Worm (Caenorhabditis elegans): ENCODE measurements around the gene F59F5.5.

Gene F59F5.5

DNA sequence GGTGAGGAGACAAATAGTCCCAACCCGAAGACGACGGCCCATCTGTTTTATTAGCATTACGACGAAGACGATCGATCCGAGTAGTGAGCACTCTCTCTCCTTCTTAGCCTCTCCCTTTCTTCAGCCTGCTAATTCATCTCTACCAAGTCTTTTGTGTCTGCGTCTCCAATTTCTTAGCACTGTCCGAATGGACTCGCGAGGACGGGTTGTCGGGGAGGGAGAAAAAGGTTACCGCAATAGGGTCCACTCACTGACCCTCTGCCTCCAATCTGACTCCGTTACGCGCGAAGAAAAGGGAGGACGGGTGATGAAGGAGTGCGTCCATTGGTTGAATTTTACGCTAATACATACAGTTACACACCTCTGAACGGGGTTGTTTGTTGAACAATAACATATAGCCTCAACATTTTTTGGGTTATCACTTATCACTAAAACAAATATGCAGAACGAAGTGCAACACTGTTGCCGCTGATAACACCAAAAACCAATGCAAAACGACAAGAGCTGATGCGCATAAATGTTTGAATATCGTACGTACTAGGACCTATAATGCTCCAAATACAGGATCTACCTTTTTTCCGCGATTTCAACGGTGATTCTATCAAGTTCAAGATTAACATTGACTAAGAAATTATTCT, 51.9 kb downstream of the F59F5.5 start:
- TF ChIP-seq unc-55 (GFP tag; optimal IDR thresholded peaks at IDR 0.05) (peak; percentile 73), hlh-13 (GFP tag; optimal IDR thresholded peaks at IDR 0.05) (no peak), lin-11 (tag; optimal IDR thresholded peaks at IDR 0.05) (no peak), sdc-2 (tag; optimal IDR thresholded peaks at IDR 0.05) (peak; percentile 30), pax-1 (tag; optimal IDR thresholded peaks at IDR 0.05) (no peak), npax-4 (tag; optimal IDR thresholded peaks at IDR 0.05) (no peak), ceh-22 (tag; optimal IDR thresholded peaks at IDR 0.05) (no peak), ztf-16 (tag; optimal IDR thresholded peaks at IDR 0.05) (no peak), zip-5 (tag; optimal IDR thresholded peaks at IDR 0.05) (no peak), unc-42 (tag; optimal IDR thresholded peaks at IDR 0.05) (peak; percentile 30), sox-2 (GFP tag; IDR thresholded peaks at IDR 0.05) (no peak), che-1 (tag; optimal IDR thresholded peaks at IDR 0.05) (no peak), fkh-10 (GFP tag; optimal IDR thresholded peaks at IDR 0.05) (no peak), ceh-30 (tag; optimal IDR thresholded peaks at IDR 0.05) (no peak), ref-2 (tag; optimal IDR thresholded peaks at IDR 0.05) (peak; percentile 64), dve-1 (tag; optimal IDR thresholded peaks at IDR 0.05) (no peak), K02D7.2 (tag; optimal IDR thresholded peaks at IDR 0.05) (no peak), pha-4 (tag; optimal IDR thresholded peaks at IDR 0.05) (no peak), mec-3 (tag; optimal IDR thresholded peaks at IDR 0.05; ENCODE audit: borderline replicate concordance) (no peak), fax-1 (tag; optimal IDR thresholded peaks at IDR 0.05) (no peak), nhr-232 (tag; optimal IDR thresholded peaks at IDR 0.05) (no peak), pqm-1 (tag; optimal IDR thresholded peaks at IDR 0.05) (no peak), hlh-15 (tag; optimal IDR thresholded peaks at IDR 0.05) (no peak), unc-86 (tag; optimal IDR thresholded peaks at IDR 0.05) (no peak), ceh-24 (tag; optimal IDR thresholded peaks at IDR 0.05) (no peak), ceh-45 (GFP tag; IDR thresholded peaks at IDR 0.05) (no peak), tbx-2 (tag; optimal IDR thresholded peaks at IDR 0.05) (peak; percentile 56), pat-9 (tag; optimal IDR thresholded peaks at IDR 0.05) (no peak), ahr-1 (tag; optimal IDR thresholded peaks at IDR 0.05) (no peak), T23F11.4 (GFP tag; optimal IDR thresholded peaks at IDR 0.05) (no peak), F13H6.1 (tag; optimal IDR thresholded peaks at IDR 0.05) (no peak), hlh-8 (tag; optimal IDR thresholded peaks at IDR 0.05) (no peak), ama-1 (optimal IDR thresholded peaks at IDR 0.05) (no peak), odd-2 (tag; optimal IDR thresholded peaks at IDR 0.05) (no peak), ttx-3 (tag; optimal IDR thresholded peaks at IDR 0.05) (no peak), syd-9 (tag; optimal IDR thresholded peaks at IDR 0.05) (no peak), K09A11.1 (tag; optimal IDR thresholded peaks at IDR 0.05; ENCODE audit: insufficient read depth) (no peak), hlh-6 (tag; optimal IDR thresholded peaks at IDR 0.05) (no peak), nhr-11 (tag; optimal IDR thresholded peaks at IDR 0.05) (no peak), tbx-7 (tag; optimal IDR thresholded peaks at IDR 0.05) (no peak), eyg-1 (tag; optimal IDR thresholded peaks at IDR 0.05) (no peak), gmeb-2 (tag; optimal IDR thresholded peaks at IDR 0.05) (no peak), sox-4 (tag; optimal IDR thresholded peaks at IDR 0.05) (no peak), rnt-1 (tag; optimal IDR thresholded peaks at IDR 0.05) (peak; percentile 57), fkh-6 (tag; optimal IDR thresholded peaks at IDR 0.05) (no peak), ceh-34 (tag; optimal IDR thresholded peaks at IDR 0.05) (peak; percentile 27), pag-3 (tag; optimal IDR thresholded peaks at IDR 0.05; ENCODE audit: borderline replicate concordance) (no peak), ceh-9 (tag; optimal IDR thresholded peaks at IDR 0.05) (no peak), ceh-18 (tag; optimal IDR thresholded peaks at IDR 0.05) (no peak), elt-2 (tag; optimal IDR thresholded peaks at IDR 0.05) (peak; percentile 89), ets-4 (tag; optimal IDR thresholded peaks at IDR 0.05) (no peak), elt-4 (tag; optimal IDR thresholded peaks at IDR 0.05) (no peak), ceh-31 (tag; optimal IDR thresholded peaks at IDR 0.05) (peak; percentile 99), ceh-19 (GFP tag; optimal IDR thresholded peaks at IDR 0.05) (no peak)

All from whole organism, late embryonic.